Worm (Caenorhabditis elegans): ENCODE measurements around the gene K03B4.6.

- TF ChIP-seq pax-1 (tag; optimal IDR thresholded peaks at IDR 0.05) (no peak), che-1 (tag; optimal IDR thresholded peaks at IDR 0.05) (no peak), nfya-1 (tag; optimal IDR thresholded peaks at IDR 0.05) (no peak), ceh-45 (GFP tag; IDR thresholded peaks at IDR 0.05) (no peak), ttx-3 (tag; optimal IDR thresholded peaks at IDR 0.05) (no peak), pha-4 (tag; optimal IDR thresholded peaks at IDR 0.05) (no peak), hlh-8 (tag; optimal IDR thresholded peaks at IDR 0.05) (no peak), pag-3 (tag; optimal IDR thresholded peaks at IDR 0.05; ENCODE audit: borderline replicate concordance) (no peak), ets-4 (tag; optimal IDR thresholded peaks at IDR 0.05) (no peak), pqm-1 (tag; optimal IDR thresholded peaks at IDR 0.05) (no peak)
Measured at ce11 chrV:4689234-4689633, 13.2 kb upstream of the K03B4.6 start, which contains the start of gene K03B4.1.
